Fruit fly (Drosophila melanogaster): ENCODE results near the gene aay.

Gene aay

DNA sequence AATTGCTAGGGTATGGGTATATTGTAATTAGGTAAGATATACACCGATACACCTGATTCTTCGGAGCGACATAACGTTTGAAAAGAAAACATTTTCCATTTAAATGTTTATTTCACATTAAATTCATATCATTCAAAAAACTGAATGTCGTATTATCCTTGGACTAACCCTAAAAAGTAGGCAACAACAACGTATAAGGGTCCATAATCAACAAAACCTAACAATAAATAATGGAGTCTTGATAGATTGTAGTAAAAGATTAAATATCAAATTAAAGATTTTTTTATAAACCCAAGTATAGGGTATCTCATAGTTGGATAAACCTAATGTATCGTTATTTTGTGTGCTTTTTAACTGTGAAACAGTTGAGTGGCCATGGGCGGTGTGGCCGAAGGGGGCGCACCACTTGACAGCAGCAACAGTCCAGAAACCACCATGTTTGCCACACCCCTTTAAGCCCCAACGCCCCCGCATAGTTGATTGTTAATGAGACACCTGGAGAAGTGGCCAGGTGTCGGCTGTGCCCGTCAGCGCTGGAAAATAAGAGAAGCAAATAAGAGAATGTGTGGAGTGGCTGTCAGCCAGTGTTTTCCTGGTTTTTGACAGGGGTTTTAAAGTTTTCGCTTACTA is 45.3 kb downstream of the aay start (continued):
- TF ChIP-seq Mes4 (GFP tag; optimal IDR thresholded peaks at IDR 0.05) (no peak), caup (GFP tag; optimal IDR thresholded peaks at IDR 0.05; ENCODE audit: severe bottlenecking) (peak; percentile 30), sima (GFP tag; optimal IDR thresholded peaks at IDR 0.05) (no peak), Scr (GFP tag; IDR thresholded peaks at IDR 0.05; ENCODE audit: partially characterized antibody) (no peak), Doc3 (GFP tag; IDR thresholded peaks at IDR 0.05; ENCODE audit: partially characterized antibody) (no peak), nerfin-1 (tag; optimal IDR thresholded peaks at IDR 0.05) (no peak), chm (GFP tag; IDR thresholded peaks at IDR 0.05) (no peak), CG7928 (GFP tag; optimal IDR thresholded peaks at IDR 0.05) (no peak), sim (GFP tag; IDR thresholded peaks at IDR 0.05) (no peak), kay (GFP tag; optimal IDR thresholded peaks at IDR 0.05) (no peak), gsb (GFP tag; IDR thresholded peaks at IDR 0.05) (no peak), wek (GFP tag; optimal IDR thresholded peaks at IDR 0.05) (no peak), CG1792 (GFP tag; optimal IDR thresholded peaks at IDR 0.05) (no peak), CG15696 (tag; optimal IDR thresholded peaks at IDR 0.05) (no peak), bcd (GFP tag; optimal IDR thresholded peaks at IDR 0.05) (peak; percentile 21), shn (GFP tag; optimal IDR thresholded peaks at IDR 0.05) (peak; percentile 15), sd (tag; optimal IDR thresholded peaks at IDR 0.05) (no peak), usp (GFP tag; optimal IDR thresholded peaks at IDR 0.05) (no peak), gro (GFP tag; optimal IDR thresholded peaks at IDR 0.05) (no peak), CG11695 (GFP tag; IDR thresholded peaks at IDR 0.05) (no peak), ham (GFP tag; IDR thresholded peaks at IDR 0.05) (no peak), Tbp (GFP tag; optimal IDR thresholded peaks at IDR 0.05) (no peak), Deaf1 (tag; optimal IDR thresholded peaks at IDR 0.05) (no peak), nau (GFP tag; optimal IDR thresholded peaks at IDR 0.05) (no peak), fd96Cb (tag; optimal IDR thresholded peaks at IDR 0.05) (peak; percentile 33), CG12391 (tag; optimal IDR thresholded peaks at IDR 0.05) (peak; percentile 35), mld (GFP tag; IDR thresholded peaks at IDR 0.05; ENCODE audit: partially characterized antibody) (no peak), Bteb2 (GFP tag; optimal IDR thresholded peaks at IDR 0.05) (no peak), CG17612 (GFP tag; IDR thresholded peaks at IDR 0.05) (no peak), CG5180 (GFP tag; optimal IDR thresholded peaks at IDR 0.05) (no peak), sug (tag; optimal IDR thresholded peaks at IDR 0.05) (no peak), tgo (GFP tag; IDR thresholded peaks at IDR 0.05) (no peak), slbo (GFP tag; IDR thresholded peaks at IDR 0.05) (peak; percentile 35), ato (GFP tag; IDR thresholded peaks at IDR 0.05; ENCODE audit: partially characterized antibody) (no peak), CG18262 (tag; optimal IDR thresholded peaks at IDR 0.05) (peak; percentile 60), CG10565 (GFP tag; optimal IDR thresholded peaks at IDR 0.05) (no peak), MBD-R2 (GFP tag; IDR thresholded peaks at IDR 0.05) (no peak), B-H2 (GFP tag; optimal IDR thresholded peaks at IDR 0.05) (no peak), Doc2 (GFP tag; IDR thresholded peaks at IDR 0.05) (no peak), chinmo (GFP tag; IDR thresholded peaks at IDR 0.05; ENCODE audit: partially characterized antibody) (no peak), Hr39 (optimal IDR thresholded peaks at IDR 0.05) (no peak), CG13624 (GFP tag; optimal IDR thresholded peaks at IDR 0.05) (no peak), al (GFP tag; IDR thresholded peaks at IDR 0.05) (no peak), CG3726 (GFP tag; IDR thresholded peaks at IDR 0.05) (no peak), CG16815 (GFP tag; optimal IDR thresholded peaks at IDR 0.05) (no peak), CG15269 (tag; optimal IDR thresholded peaks at IDR 0.05) (peak; percentile 30), dmrt99B (tag; optimal IDR thresholded peaks at IDR 0.05) (peak; percentile 55), nerfin-2 (GFP tag; IDR thresholded peaks at IDR 0.05; ENCODE audit: partially characterized antibody) (no peak), lov (optimal IDR thresholded peaks at IDR 0.05) (no peak), lov (GFP tag; IDR thresholded peaks at IDR 0.05) (no peak), ara (GFP tag; IDR thresholded peaks at IDR 0.05) (no peak)

All from whole organism, embryonic.